Worm (Caenorhabditis elegans) whole organism, L4/young adult: ENCODE results near the gene R155.3.

ENCODE experiments used
- W03F9.2 ChIP-seq: fragments of 150-350 bp; optimal IDR thresholded peaks from 2 replicates; lab custom pipeline; 2014; ENCODE audit warnings: missing biosample characterization, missing genetic modification characterization
- dao-5 ChIP-seq: sonication (generic microtip); optimal IDR thresholded peaks from 2 replicates; lab custom pipeline; 2016; ENCODE audit warnings: missing genotype, missing genetic modification characterization, moderate library complexity, missing compliant biosample characterization
- him-1 ChIP-seq: sonication (generic microtip); optimal IDR thresholded peaks from 2 replicates; lab custom pipeline; 2016; ENCODE audit warnings: missing genotype, missing genetic modification reagents, missing genetic modification characterization, missing compliant biosample characterization

Gene R155.3

DNA sequence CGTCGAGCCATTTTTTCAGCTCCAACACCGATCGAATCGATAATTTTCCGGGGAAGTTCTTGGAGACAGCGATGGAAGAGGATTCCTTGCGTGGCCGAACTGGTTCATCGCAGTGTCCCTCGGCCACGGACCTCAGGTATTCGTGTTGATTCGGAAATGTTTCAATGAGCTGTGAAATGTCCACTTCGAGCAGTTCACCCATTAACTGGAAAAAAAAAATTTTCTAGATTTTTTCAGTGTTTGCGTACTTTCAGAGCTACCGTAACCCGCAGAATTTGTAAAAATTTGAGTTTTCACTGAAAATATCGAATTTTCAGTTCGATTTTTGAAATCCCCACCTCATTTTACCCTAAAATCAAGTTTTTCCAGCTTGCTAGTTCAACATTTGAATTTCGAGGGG, 28.7 kb downstream of the R155.3 start:
- no peak for TF ChIP-seq him-1
- no peak for TF ChIP-seq W03F9.2 (tag; lab: Kevin White, UChicago)
- no peak for TF ChIP-seq dao-5 (tag; lab: Kevin White, UChicago)

DNA sequence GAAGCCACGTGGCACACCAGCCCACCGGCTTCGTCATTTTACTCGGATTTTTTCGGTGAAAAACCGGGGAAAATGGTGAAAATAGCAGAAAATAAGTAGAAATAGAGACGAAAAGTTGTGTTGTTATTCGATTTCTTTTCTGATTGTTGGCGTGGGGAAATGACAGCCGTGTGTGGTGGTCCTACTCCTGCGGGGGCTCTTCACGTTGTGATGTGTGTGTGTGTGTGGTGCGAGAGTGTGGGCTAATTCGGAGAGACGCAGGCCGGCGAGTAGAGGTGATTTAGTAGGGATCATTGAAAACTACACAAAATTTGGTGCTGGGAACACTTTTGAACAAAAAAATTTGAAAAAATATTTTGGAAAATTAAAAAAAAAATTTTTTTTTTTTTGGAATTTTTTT, 33.1 kb downstream of the R155.3 start, which contains the start of gene F53A3.1:
Gene F53A3.1 (minus strand): TSS at position 150 of the 400 bp plus-strand sequence.
- TF ChIP-seq dao-5 (tag; lab: Kevin White, UChicago), result no peak
- no peak for TF ChIP-seq him-1
- no peak for TF ChIP-seq W03F9.2 (tag; lab: Kevin White, UChicago)

DNA sequence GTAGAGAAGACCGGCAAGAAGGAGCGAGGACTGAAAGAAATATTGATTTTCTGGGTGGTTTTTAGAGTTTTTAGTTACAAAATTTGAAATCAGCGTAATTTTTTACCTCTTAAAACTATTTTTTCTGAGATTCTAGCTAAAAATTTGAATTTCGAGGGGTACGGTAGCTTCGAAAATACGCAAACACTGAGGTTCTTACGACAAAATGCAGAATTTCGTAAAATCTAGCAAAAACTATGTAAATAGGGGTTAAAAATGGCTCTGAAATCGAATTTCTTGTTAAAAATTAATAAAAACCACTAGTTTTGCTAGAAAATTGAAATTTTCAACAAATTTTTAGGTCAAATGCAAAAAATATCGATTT, 36.9 kb downstream of the R155.3 start:
- TF ChIP-seq W03F9.2 (tag; lab: Kevin White, UChicago) (no peak), dao-5 (tag; lab: Kevin White, UChicago) (no peak), him-1 (no peak)

DNA sequence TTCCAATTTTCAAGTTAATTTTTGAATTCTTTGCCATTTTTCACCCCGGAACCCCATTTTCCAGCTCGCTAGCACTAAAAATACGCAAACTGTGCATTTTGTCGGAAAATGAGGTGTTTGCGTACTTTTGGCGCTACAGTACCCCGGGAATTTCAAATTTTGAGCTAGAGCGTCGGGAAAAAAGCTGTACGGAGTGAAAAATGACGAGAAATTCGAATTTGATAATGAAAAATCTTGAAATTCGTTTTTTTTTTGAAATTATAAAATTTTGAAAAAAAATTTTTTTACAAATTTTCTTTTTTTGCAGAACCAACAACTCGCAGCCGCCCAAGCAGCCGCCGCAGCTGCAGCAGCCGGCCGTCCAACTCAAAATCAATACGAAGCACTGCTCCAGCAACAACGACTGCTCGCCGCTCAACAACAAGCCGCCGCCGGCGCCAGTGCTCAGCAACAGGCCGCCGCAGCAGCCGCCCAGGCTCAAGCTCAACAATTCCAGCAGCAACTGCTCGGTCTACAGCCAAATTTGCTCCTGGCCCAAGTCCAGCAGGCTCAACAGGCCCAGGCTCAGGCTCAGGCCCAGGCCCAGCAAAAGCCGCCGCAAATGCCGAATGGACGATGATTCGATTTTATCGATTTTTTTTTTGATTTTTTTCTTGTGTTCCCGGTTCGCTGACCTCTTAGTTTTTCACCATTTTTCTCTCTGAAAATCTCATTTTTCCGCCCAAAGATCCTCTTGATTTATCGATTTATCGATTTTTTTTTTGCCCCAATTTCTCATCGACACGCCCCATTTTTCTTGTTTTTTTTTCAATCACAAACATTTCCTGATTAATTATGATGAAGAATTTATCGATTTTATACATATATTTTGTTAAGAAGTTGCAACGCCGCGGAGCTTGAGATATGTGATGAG, 37.6 kb downstream of the R155.3 start:
- no peak for TF ChIP-seq him-1

DNA sequence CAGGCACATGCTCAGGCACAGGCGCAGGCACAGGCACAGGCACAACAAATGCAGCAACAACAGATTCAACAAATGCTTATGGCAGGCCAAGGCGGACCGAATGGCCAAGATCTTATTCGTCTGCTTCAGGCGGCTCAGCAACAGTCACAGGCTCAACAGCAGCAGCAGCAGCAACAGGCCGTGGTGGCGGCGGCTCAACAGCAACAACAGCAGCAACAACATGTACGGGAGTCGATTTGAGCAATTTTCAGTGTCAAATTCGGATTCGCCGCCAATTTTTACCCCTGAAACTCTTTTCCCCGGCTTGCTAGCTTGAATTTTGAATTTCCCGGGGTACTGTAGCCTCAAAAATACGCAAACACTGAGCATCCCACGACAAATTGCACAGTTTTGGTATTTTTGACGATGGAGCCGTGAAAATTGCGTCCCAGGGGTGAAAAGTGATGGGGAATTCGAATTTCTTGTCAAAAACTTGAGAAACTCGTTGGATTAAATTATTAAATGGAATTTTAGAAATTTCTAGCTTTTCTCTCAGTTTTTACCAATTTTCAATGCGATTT, 38.6 kb downstream of the R155.3 start:
- TF ChIP-seq him-1, result no peak
- no peak for TF ChIP-seq W03F9.2 (tag; lab: Kevin White, UChicago)
- no peak for TF ChIP-seq dao-5 (tag; lab: Kevin White, UChicago)

DNA sequence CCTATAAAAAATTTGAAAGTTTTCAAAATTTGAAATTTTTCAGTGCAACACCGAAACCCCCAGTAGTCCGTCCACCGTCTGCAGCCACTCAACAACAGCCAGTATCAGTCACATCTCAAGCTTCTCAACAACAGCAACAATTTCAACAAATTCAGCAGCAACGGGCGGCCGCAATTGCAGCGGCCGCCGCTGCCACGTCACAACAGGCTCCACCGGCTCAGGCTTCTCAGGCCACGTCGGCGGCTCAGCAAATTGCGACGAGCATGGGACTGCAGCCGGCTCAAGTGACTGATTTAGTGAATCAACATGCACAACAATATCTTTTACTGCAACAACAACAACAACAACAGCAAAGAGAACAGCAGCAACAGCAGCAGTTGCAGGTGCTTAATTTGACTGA, 42.4 kb downstream of the R155.3 start:
- TF ChIP-seq W03F9.2 (tag; lab: Kevin White, UChicago) (no peak), dao-5 (tag; lab: Kevin White, UChicago) (no peak), him-1 (no peak)

DNA sequence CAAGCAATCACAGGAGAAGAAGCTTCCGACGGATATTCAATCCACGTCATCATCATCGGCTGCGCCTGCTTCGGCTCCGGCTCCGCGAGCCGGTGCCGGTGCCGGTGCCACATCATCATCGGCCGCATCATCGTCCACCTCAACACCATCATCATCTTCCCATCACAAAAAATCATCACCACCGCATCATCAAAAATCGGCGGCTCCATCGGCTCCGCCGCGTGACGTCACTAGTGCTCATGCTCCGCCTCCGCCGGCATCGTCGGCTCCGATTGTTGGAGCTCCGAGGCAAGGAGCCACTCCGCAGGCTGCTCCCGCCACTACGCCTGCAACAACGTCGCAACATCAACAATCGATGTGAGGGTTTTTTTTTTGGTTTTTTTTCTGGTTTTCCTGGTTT, 44.5 kb downstream of the R155.3 start:
- TF ChIP-seq dao-5 (tag; lab: Kevin White, UChicago), result no peak
- TF ChIP-seq W03F9.2 (tag; lab: Kevin White, UChicago), result no peak
- TF ChIP-seq him-1, result no peak

DNA sequence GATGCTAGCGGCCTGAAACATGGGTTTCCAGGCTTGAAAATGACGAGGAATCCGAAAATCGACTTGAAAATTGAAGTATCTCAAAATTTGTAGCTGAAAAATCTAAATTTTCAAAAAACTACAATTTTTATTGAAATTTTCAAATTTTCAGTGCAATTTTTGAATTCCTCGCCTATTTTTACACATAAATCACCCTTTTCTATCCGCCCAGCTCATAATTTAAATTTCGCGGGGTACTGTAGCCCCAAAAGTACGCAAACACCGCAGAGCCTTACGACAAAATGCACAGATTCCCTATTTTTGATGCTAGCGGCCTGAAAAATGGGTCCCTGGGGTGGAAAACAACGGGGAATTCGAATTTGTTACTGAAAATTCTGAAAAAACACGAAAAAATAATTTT, 45.0 kb downstream of the R155.3 start:
- TF ChIP-seq W03F9.2 (tag; lab: Kevin White, UChicago) (no peak), dao-5 (tag; lab: Kevin White, UChicago) (no peak)

DNA sequence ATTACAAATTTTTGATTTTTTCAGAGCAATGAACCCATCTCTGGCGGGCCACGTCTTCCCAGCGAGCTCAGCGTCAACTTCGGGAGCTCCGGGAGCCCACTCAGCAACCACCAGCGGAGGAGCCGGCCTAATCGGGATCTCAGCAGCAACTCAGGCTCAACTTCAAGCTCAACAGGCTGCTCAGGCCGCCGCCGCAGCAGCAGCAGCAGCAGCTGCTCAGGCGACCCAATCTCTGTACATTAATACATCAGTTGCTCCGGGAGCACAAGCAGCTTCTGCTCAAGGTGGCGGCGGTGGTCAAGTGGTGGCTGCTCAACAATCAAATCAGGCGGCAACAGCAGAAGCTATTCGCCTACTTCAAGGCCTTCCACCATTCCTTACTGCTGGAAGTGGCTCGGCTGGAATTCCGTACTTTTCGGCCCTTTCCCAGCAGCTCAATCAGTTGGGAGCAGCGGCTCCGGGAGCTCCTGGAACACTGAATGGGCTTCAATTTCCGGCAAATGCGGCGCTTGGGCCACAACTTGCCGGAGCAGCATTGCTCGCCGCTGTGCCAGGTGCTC, 45.7 kb downstream of the R155.3 start:
- no peak for TF ChIP-seq W03F9.2 (tag; lab: Kevin White, UChicago)
- TF ChIP-seq him-1, result no peak
- TF ChIP-seq dao-5 (tag; lab: Kevin White, UChicago), result no peak

DNA sequence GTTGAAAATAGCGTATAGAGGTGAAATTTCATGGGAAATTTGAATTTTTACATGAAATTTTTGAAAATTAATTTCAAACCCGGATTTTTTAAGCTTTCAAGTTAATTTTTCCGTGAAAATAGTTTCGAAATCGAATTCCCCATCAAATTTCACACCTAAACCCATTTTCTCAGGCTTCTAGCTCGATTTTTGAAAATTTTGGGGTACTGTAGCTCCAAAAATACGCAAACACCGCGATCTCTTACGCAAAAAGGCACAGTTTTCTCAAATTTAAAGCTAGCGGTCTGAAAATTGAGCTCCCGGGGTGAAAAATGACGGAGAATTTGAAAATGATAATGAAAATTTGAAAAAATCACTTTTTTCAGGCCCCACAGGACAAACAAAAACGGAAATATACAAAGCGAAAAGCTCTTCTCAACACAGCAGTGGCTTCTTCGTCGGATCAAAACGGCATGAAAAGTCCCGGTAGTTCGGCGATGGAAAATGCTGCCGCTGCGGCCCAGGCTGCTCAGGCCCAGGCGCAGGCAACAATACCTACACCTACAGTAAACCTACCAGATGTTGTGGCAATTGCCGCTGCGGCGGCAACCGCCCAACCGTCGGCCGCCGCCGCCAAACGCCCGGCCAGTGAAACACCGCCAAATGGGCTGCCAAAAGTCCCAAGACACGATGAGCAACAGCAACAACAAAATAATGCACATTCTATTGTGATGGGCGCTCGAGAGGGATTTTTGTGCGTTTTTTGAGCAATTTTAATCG, 47.6 kb downstream of the R155.3 start:
- TF ChIP-seq dao-5 (tag; lab: Kevin White, UChicago), result no peak

DNA sequence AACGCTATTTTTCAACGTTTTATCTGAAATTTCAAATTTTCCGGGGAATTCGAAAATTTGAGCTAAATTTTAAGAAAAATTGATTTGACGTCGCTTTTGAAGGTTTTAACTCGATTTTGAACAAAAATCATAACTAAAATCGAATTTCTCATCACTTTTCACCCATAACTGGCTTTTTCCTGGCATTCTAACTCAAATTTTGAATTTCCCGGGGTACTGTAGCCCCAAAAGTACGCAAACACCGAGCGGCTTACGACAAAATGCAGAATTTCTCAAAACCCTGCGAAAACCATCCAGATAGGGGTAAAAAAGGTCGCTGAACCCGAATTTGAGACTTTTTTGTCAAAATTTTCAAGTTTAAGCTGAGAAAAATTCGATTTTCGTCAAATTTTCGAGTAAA, 49.3 kb downstream of the R155.3 start:
- TF ChIP-seq dao-5 (tag; lab: Kevin White, UChicago) (no peak), him-1 (no peak), W03F9.2 (tag; lab: Kevin White, UChicago) (no peak)

DNA sequence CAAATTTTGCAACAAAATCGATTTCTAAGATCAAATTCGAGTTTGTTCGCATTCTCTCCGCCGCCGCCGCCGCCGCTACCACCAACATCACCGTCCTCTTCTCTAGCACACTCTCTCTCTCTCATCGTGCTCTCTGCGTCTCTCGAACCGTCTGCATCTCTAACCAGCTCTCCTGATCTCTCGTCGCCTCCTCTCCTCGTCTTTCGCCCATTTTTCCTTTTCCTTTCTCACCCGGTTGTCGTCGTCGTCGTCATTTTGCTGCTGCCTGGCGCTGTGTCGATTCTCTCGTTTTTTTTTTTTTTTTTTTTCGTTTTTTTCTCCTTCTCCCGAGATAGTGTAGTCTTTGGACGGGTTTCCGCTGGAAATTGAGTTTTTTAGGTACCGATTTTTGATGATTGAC, 50.1 kb downstream of the R155.3 start:
- TF ChIP-seq dao-5 (tag; lab: Kevin White, UChicago) (no peak), W03F9.2 (tag; lab: Kevin White, UChicago) (peak; percentile 16), him-1 (peak; percentile 2)

DNA sequence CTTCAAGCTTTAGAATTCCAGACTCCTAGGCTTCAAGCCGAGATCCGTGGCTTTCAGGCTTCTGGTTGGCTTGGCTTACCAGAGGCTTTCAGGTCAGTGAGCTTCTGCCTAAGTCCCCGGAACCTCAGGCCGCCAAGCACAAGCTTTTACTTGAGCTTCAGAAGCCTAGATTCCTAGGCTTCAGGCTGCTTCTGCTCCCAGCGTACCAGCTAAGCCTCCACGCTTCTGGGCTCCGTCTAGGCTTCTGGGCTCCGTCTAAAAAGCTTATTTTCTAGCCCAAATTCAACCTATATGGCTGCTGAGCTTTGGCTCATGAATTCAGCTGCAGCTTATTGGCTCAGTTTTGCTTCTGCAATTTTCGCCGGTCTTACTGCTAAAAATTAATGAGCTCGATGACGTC, 50.8 kb downstream of the R155.3 start:
- TF ChIP-seq him-1, result no peak
- no peak for TF ChIP-seq W03F9.2 (tag; lab: Kevin White, UChicago)
- TF ChIP-seq dao-5 (tag; lab: Kevin White, UChicago), result no peak

DNA sequence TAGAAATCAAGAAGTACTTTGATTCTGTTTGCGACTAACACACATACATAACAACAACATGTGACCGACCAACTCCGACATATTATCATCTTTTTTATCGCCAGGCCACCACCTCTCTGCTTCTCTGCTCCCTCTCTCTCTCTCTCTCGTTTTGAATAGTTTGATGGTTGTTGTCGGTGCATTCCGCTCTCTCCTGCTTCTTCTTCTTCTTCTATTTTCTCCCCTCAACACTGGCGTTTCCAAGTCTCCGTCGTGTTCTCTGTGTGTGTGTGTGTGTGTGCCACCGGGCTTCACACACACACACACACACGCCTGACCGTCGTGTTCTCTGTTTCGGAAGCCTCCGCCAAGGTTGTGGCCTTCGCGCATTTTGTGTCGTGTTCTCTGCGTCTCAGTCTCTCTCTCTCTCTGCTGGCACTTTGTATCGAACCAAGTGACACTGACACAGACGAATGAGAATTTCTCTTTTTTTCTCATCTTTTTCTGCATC, 51.4 kb downstream of the R155.3 start:
- TF ChIP-seq W03F9.2 (tag; lab: Kevin White, UChicago) (peak; percentile 58), dao-5 (tag; lab: Kevin White, UChicago) (no peak), him-1 (peak; percentile 79)
